Worm (Caenorhabditis elegans): Measurements from ENCODE around the gene nep-1.

Gene nep-1

DNA sequence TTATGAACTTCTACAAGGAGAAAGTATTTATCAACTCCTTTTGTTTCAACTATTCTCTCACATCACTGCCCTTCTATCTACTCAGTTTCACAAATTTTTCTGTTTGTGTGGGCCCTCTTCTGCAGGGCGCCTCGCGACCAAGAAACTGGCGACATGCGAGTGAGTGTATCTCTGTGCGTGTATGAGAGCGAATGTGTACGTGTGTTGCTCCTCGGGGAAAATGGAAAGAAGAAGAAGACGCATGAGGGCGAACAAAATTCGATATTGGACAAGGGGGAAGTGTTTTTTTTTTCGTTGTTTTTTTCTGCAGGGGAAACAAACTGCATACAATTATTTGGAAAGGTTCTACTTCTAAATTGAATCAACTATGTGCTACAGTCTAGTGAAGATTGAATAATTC, 35.4 kb downstream of the nep-1 start (continued):
- TF ChIP-seq lim-7 (GFP tag; IDR thresholded peaks at IDR 0.05) (no peak), hlh-30 (tag; optimal IDR thresholded peaks at IDR 0.05; ENCODE audit: insufficient read depth) (peak; percentile 46), jun-1 (tag; optimal IDR thresholded peaks at IDR 0.05) (no peak), fos-1 (tag; optimal IDR thresholded peaks at IDR 0.05) (no peak), dmd-8 (GFP tag; IDR thresholded peaks at IDR 0.05) (no peak), tra-1 (GFP tag; IDR thresholded peaks at IDR 0.05) (no peak), php-3 (GFP tag; IDR thresholded peaks at IDR 0.05) (no peak), madf-5 (GFP tag; IDR thresholded peaks at IDR 0.05) (no peak), F10B5.3 (tag; optimal IDR thresholded peaks at IDR 0.05) (no peak), vab-7 (GFP tag; IDR thresholded peaks at IDR 0.05) (no peak), zfp-2 (tag; optimal IDR thresholded peaks at IDR 0.05) (no peak), hlh-11 (tag; optimal IDR thresholded peaks at IDR 0.05) (peak; percentile 7), dpl-1 (GFP tag; optimal IDR thresholded peaks at IDR 0.05) (no peak), hmg-1.1 (GFP tag; IDR thresholded peaks at IDR 0.05) (peak; percentile 51), aha-1 (tag) (peak; percentile 26), madf-9 (GFP tag; conservative IDR thresholded peaks at IDR 0.05) (no peak), lsy-2 (tag; optimal IDR thresholded peaks at IDR 0.05) (peak in 1 of 2 experiments; percentile 37), gei-8 (GFP tag; optimal IDR thresholded peaks at IDR 0.05) (no peak), spr-1 (tag; optimal IDR thresholded peaks at IDR 0.05) (no peak), sdz-12 (GFP tag; optimal IDR thresholded peaks at IDR 0.05) (no peak), nhr-77 (tag; optimal IDR thresholded peaks at IDR 0.05) (no peak), ama-1 (optimal IDR thresholded peaks at IDR 0.05) (no peak), mxl-3 (GFP tag; optimal IDR thresholded peaks at IDR 0.05) (no peak), ztf-7 (tag; optimal IDR thresholded peaks at IDR 0.05) (no peak), attf-4 (tag; optimal IDR thresholded peaks at IDR 0.05) (no peak), nhr-42 (GFP tag; IDR thresholded peaks at IDR 0.05) (no peak), egl-43 (GFP tag; IDR thresholded peaks at IDR 0.05) (0 out of 2 replicates have a peak, but pooled peaks have one; percentile 12), zag-1 (tag; optimal IDR thresholded peaks at IDR 0.05) (no peak), Y75B8A.6 (GFP tag; IDR thresholded peaks at IDR 0.05) (no peak), ceh-62 (tag; optimal IDR thresholded peaks at IDR 0.05) (no peak), rbr-2 (tag; optimal IDR thresholded peaks at IDR 0.05) (peak; percentile 43), ceh-20 (GFP tag; IDR thresholded peaks at IDR 0.05) (no peak), fkh-10 (GFP tag; optimal IDR thresholded peaks at IDR 0.05) (peak; percentile 14), snpc-4 (tag; optimal IDR thresholded peaks at IDR 0.05) (no peak), Y48G9A.11 (GFP tag; IDR thresholded peaks at IDR 0.05) (no peak), hif-1 (tag; optimal IDR thresholded peaks at IDR 0.05) (peak in 1 of 2 experiments; percentile 18), ceh-82 (tag; optimal IDR thresholded peaks at IDR 0.05) (no peak), lin-29 (GFP tag; IDR thresholded peaks at IDR 0.05) (no peak), snpc-1.2 (GFP tag; IDR thresholded peaks at IDR 0.05) (no peak), ctbp-1 (GFP tag; IDR thresholded peaks at IDR 0.05) (no peak)

DNA sequence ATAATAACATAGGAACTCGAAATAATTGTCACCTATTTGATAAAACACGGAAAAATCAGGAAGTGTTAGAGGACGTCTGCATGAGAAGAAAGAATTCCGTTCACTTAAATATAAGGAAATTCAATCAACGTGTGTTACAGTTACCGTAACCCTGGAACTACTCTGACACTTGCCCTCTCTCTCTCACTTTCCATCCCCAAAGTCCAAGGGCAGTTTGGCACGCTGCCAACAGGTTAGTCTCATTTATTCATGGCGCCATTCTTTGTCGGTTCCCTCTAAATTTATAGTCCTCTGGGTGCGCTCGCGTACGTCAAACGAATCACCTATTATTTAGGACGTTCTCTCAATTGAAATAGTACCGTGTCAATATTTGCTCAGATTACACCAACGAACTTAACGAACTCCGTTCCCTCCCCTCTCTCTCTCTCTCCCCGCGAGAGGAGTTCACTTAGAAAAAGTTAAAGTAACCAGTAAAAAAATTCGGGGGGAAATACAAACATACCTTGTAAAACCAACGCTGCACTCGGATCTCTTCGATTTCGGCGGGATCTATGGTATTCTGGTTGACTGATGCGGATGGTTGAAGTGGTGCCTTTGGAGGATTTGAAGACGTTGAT, 36.2 kb downstream of the nep-1 start:
- no peak for TF ChIP-seq nhr-41 (GFP tag; IDR thresholded peaks at IDR 0.05)
- TF ChIP-seq pha-4 (GFP tag; IDR thresholded peaks at IDR 0.05): no peak
- TF ChIP-seq pha-4 (tag; optimal IDR thresholded peaks at IDR 0.05): peak; percentile 56
- TF ChIP-seq dmd-6 (GFP tag; IDR thresholded peaks at IDR 0.05): no peak
- no peak for TF ChIP-seq daf-16 (GFP tag; optimal IDR thresholded peaks at IDR 0.05)
- TF ChIP-seq daf-16 (tag; optimal IDR thresholded peaks at IDR 0.05): no peak
- no peak for TF ChIP-seq lim-7 (GFP tag; IDR thresholded peaks at IDR 0.05)
- peak in 1 of 2 experiments; percentile 1 for TF ChIP-seq lsy-2 (tag; optimal IDR thresholded peaks at IDR 0.05)
